Fruit fly (Drosophila melanogaster) ovary, adult (tissue): ENCODE results near the gene CG16854.
A peak's percentile ranks its signal among the peaks of the same experiment; 100 is the strongest.

Experiments
- CG17801 ChIP-seq: fragments of 200-800 bp; optimal IDR thresholded peaks from 2 replicates; lab custom pipeline; 2019; ENCODE audit warnings: missing biosample characterization, mild to moderate bottlenecking, missing genetic modification characterization, moderate library complexity; ENCODE audit not compliant: partially characterized antibody

The CG16854 gene

DNA sequence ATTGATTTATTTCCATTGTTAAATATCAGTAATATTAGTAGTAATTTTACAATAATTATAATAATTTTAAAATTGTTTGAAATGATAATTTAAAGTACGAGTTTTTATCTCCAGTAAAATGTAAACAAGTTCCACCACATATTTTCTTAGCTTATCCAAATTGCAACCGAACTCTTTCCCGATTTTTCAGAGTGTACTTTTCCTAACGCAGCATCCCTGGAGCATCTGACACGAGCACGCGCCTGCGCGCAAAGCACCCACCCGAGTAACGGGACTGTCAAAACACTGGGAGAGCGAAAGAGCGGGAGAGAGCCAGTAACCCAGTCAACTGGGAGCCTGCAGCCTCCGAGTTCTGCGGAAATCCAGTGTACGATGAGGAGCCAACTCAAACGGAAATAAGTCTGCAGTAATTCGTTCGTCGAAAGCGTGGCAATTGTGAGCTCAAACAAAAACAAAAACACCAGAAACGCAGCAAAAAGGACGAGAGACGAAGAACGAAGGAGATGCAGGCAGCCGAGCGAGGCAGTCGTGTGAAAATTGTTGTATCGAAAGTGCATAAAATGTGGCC lies at the start of gene CG16854:
CG16854 (plus strand) TSS at position 365 of the 568 bp plus-strand sequence.
- TF ChIP-seq CG17801 (GFP tag; lab: Kevin White, UChicago): no peak

DNA sequence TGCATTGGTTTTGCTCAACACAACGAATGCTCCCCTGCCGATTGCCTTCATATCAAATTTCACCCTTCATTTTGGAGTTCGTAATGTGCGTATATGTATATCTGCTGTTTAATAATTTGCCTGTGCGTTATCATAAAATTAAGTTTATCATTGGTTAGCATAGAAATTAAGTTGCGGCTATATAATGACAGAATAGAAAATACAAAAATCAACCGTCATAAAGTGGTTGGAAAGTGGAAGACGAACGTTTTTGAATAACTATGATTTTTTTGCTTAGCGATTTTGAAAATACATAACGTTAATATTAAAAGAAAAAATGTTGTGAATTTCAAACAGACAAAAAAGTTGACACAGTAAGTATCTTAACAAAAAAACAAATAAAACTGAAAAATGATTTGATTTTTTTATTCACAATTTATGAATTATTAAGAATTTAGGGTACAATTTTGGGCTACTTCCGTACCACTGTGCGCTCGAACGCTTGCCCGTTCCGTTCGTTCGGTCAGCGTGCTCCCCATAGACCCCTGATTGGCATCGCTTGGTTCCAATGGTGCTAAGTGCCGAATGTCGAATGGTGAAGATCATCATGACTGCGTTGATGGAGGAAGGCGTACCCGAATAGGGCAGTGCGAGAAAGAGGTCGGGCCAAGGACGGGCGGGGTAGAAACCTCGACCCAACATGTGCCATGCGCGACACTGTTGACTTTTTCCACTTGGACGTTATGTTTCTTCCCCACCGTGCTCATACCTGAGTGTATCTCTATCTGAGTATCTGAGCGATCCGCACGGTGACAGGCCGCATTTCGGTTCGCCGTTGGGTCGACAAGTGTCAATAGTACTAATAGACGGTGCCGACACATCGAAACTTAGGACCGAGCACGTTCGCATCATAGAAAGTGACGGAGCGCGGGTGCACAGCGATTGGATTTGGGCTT lies 48.7 kb upstream of the CG16854 start:
- no peak for TF ChIP-seq CG17801 (GFP tag; lab: Kevin White, UChicago)

DNA sequence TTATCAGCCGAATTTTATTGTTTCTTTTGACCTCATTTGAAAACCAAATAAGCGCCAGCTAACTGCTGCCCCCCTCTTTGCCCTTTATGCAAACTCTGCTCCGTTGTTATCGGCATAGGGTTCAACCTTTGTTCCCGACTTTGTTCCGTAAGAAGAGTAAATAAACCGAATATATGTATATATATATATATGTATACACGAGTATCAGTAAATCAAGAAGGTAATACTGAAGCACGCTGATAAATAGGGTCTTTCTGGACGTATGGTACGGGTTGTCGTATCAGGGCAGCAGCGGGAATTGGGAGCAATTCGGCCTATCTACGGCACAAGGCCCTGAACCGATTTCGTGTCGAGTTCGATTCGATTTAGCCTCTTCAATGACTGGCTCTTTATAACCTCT lies 47.6 kb upstream of the CG16854 start:
- TF ChIP-seq CG17801 (GFP tag; lab: Kevin White, UChicago): no peak

DNA sequence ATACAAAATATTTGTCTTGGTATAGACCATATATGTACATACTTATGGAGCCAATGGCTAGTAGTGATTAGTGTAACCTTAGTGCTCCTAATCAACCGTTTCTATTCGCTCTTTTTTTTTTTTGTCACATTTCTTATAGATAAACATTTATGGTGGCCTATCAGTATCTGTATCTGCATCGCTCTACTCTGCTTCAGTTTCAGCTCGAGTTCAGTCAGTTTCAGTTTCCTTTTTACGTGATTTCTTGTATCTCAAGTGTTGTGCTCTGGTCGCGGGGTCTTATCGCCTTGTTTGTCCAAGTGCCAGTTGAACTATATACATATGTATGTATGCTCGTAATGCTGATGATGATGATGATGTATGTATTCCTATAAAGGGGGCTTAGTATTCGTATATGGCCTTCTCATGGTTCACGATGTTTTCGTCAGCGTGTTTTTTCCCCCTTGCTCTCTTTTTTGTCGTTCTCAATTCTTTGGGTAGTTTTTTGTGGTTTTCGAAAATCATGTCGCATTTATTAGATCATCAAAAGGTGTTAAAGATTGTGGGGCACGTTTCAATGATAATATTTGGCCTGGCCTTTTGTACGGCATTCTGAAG lies 46.9 kb upstream of the CG16854 start:
- TF ChIP-seq CG17801 (GFP tag; lab: Kevin White, UChicago): no peak

DNA sequence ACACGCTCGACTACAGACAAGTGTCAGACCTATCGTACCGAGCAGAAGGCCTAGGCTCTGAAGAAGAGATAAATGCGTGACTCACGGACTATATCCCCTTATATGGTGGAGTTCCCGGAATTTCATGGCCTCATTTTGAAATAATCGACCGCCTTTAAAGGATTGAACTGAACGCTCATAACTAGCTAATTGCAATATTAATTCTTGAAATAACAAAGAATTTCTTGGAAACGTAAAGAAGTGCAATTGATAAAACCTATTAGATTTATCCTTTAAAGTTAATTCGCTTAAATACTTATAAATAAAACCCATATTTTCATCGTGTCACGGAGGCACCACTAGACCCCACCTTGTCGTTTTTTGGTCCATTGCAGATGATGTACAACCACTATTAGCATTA lies 45.4 kb upstream of the CG16854 start:
- TF ChIP-seq CG17801 (GFP tag; lab: Kevin White, UChicago): no peak

DNA sequence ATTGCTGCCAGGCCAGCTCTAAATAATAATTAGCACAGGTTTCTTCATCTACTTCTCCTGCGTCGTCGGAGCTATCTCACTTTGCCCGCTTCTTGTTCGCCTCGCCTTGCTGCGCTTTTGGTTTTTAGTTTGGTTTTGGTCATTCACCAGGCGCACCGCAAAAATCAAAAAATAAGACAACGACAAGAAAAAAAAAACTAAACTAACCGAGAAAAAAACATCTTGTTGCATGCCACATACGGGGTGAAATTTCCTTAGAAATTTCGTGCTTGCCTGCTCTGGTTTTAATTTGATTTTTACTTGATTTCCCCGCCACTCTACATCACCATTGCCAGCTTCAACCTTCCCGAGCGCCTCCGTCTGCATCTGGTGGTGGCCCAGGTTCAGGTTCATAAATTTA lies 44.7 kb upstream of the CG16854 start:
- no peak for TF ChIP-seq CG17801 (GFP tag; lab: Kevin White, UChicago)

DNA sequence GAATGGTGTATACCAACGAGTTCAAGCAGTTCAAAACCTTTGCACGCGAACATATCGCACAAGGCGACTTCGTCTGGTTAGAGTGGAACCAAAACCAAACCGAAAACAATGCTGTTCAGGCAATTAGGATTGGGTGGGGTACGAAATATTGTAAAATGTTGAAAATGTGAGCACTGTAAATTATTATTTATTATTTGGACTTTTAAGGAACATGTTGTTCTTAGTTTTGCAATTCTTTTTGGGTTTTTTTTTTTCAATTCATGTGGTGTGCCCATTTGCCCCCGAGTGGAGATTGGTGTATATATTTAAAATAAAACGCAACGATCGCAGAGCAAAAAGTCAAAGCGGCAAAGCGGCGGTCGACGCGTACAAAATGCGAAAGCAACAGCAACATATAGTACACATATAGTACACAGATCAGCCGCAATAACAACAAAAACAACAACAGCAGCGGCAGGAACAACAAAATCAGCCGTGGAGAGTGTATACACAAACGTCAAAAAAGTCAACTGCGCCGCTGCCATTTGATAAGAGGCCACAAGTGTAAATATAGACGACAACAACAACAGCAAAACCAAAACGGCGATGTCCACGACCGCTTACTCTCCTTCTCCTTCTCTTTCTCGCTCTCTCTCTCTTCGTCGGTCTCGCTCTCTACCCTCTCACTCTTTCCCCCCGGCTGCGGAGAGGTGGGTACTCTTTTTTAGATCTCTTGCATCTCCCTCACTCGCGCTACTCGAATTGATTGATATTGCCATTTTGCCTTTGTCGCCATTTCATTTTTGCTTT lies 41.6 kb upstream of the CG16854 start:
- peak; percentile 20 for TF ChIP-seq CG17801 (GFP tag; lab: Kevin White, UChicago)

DNA sequence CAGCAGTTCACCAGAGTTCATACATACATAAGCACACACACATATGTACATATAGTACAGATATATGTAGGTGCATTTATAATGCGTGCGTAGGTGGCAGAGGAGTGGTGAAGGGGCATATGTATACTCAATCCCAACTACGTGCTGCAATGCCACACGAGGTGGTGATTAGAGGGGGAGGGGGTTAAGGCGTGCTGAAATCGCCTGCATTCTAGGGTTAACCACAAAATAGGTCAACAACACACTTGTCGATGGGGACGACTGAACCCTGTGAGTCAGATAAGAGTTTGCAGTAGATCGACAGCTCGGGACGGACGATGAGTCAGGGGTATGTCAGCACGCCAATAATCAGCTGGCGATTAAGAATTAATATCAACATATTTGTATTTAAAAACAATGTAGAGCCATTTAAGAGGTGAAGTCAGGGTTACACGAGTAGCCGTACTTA lies 41.0 kb upstream of the CG16854 start:
- TF ChIP-seq CG17801 (GFP tag; lab: Kevin White, UChicago): no peak

DNA sequence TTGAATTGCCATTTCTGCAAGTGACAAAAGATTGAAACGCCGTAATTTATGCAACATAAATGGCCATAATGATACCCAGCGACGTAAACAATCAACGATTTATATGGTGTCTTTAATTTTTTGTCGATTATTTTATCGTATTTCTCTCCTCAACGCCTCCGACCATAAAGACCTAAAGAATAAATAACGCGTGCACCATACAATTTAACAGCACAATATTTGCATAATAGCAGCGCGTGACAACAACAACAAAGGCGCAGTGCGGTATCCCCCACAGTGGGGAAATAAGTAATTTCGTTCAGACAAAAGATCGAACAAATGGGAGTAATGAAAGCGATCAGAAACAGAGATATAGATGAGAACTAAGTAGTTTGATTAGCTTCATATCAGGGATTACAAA lies 40.5 kb upstream of the CG16854 start:
- no peak for TF ChIP-seq CG17801 (GFP tag; lab: Kevin White, UChicago)

DNA sequence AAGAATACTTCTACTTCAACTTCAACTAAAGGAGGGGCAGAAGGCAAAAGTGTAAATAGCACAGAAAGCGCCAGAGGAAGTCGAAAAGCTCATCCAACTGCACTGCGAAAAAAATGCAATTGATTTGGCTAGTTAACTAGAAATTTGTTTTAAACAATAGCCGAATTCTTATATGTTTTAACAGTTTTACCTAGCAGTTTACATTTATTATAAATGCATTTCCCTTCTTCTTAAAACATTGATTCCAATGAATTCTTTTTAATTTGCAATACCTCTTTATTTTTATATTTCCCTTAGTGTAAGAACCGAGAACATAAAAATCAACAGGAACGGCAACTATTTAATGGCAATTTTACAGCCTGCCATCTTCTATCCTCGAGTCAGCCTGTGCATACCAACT lies 38.2 kb upstream of the CG16854 start:
- TF ChIP-seq CG17801 (GFP tag; lab: Kevin White, UChicago): no peak

DNA sequence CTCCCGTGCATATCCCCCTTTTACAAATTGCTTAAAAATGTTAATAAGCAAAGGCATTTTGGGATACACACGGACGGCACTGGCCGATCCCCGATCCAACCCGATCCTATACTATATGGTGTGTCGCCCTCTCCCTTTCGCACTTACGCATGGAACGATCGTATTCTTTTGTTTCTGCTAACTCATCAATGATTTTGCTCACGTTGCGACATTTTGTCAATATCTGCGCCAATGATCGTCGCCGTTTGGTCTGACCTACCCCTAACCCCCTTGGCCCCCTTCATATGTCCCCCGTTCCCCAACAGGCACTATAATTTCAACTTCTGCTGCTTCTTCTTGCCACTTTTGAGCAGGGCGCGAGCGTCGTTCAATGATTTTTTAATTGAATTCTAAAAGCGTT lies 36.8 kb upstream of the CG16854 start:
- no peak for TF ChIP-seq CG17801 (GFP tag; lab: Kevin White, UChicago)

DNA sequence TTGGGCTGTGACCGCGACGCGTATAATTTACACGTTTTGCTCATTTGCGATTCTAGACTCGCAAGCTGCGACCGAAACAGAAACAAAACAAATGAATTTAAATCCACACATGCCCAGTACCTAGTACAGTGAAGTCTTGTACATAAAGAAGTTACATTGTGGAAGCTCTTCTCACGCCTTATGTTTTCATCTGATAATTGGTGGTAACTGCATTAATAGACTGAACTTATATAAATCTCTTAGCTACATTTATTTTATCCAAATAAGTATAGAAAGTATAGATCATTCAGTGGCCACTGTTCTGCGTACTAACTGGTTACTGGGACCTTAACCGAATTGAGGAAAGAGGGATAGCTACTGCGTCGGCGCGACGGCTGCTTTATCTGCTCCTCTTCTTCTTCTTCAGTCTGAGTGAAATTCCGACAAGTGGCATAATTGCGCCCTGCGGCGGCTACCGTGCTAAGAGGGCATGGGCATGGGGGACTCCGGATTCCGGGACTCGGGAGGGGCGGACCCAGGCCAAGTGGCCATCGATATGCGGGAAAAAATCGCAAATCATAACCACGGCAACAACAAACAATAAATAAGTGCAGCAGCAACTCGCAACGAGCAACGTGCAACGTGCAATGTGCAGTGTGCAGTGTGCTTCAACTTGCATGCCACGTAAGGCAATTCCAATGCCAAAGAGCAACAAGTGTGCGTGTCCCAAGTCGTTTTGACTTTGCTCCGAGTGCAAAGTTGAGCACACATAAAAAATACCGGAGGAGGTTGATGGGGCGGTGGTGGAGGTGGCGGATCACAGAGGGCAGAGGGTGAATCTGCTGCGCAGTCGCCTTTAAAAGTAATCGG lies 34.7 kb upstream of the CG16854 start:
- no peak for TF ChIP-seq CG17801 (GFP tag; lab: Kevin White, UChicago)

DNA sequence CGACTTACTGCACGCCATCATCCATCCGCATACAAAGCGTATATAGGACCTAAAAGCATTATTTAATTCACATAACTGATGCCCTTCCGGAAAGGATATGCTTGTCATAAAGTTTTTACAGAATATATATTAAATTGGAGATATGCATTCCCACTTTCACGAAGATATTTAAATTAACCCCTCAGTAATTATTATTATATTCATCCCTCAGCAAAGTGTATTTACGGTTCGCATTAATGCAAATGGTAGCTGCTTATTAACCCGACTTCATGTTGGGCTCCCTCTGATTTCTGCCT lies 34.1 kb upstream of the CG16854 start:
- TF ChIP-seq CG17801 (GFP tag; lab: Kevin White, UChicago): no peak
